Fruit fly (Drosophila melanogaster) S2 (cell line): Measurements from ENCODE around the gene Bub3.

Experiments
- CG8478 ChIP-seq: fragments of >200 bp; optimal IDR thresholded peaks from 2 replicates; lab custom pipeline; 2018
- CTCF ChIP-seq, 2 experiments: fragments of >200 bp; optimal IDR thresholded peaks; 2 replicates each; lab custom pipeline; 2018

Gene Bub3

dm6 chr3R:29704557-29704956 lies 29.3 kb upstream of the Bub3 start:
- TF ChIP-seq CTCF (optimal IDR thresholded peaks at IDR 0.05; lab: Kevin White, UChicago) (no peak), CG8478 (lab: Kevin White, UChicago) (no peak)

dm6 chr3R:29701739-29702138 lies 26.5 kb upstream of the Bub3 start:
- TF ChIP-seq CG8478 (lab: Kevin White, UChicago) (no peak), CTCF (optimal IDR thresholded peaks at IDR 0.05; lab: Kevin White, UChicago) (no peak)

- TF ChIP-seq CTCF (optimal IDR thresholded peaks at IDR 0.05; lab: Kevin White, UChicago) (no peak), CG8478 (lab: Kevin White, UChicago) (no peak)
Observed at dm6 chr3R:29699220-29699619, 24.0 kb upstream of the Bub3 start.

dm6 chr3R:29697841-29698240 lies 22.6 kb upstream of the Bub3 start:
- no peak for TF ChIP-seq CG8478 (lab: Kevin White, UChicago)
- no peak for TF ChIP-seq CTCF (optimal IDR thresholded peaks at IDR 0.05; lab: Kevin White, UChicago)

- no peak for TF ChIP-seq CG8478 (lab: Kevin White, UChicago)
- no peak for TF ChIP-seq CTCF (optimal IDR thresholded peaks at IDR 0.05; lab: Kevin White, UChicago)
Observed at dm6 chr3R:29696359-29696758, 21.1 kb upstream of the Bub3 start.

dm6 chr3R:29695744-29696143 lies 20.5 kb upstream of the Bub3 start:
- TF ChIP-seq CG8478 (lab: Kevin White, UChicago) (no peak), CTCF (optimal IDR thresholded peaks at IDR 0.05; lab: Kevin White, UChicago) (no peak)

- TF ChIP-seq CTCF (optimal IDR thresholded peaks at IDR 0.05; lab: Kevin White, UChicago) (no peak), CG8478 (lab: Kevin White, UChicago) (no peak)
Observed at dm6 chr3R:29692009-29692641, 16.9 kb upstream of the Bub3 start, which contains the start of gene dmrt99B. Gene dmrt99B, plus strand, starts transcription at chr3R:29692591.

- no peak for TF ChIP-seq CG8478 (lab: Kevin White, UChicago)
- TF ChIP-seq CTCF (optimal IDR thresholded peaks at IDR 0.05; lab: Kevin White, UChicago) = no peak
Observed at dm6 chr3R:29690960-29691527, 15.8 kb upstream of the Bub3 start.

- TF ChIP-seq CG8478 (lab: Kevin White, UChicago) (no peak), CTCF (optimal IDR thresholded peaks at IDR 0.05; lab: Kevin White, UChicago) (no peak)
Observed at dm6 chr3R:29690539-29690852, 15.3 kb upstream of the Bub3 start.

dm6 chr3R:29689833-29690538 lies 14.8 kb upstream of the Bub3 start:
- TF ChIP-seq CG8478 (lab: Kevin White, UChicago) = no peak
- TF ChIP-seq CTCF (optimal IDR thresholded peaks at IDR 0.05; lab: Kevin White, UChicago) = no peak

dm6 chr3R:29689211-29689610 lies 14.0 kb upstream of the Bub3 start, which contains the start of gene Obp99c:
Gene Obp99c, minus strand, starts transcription at chr3R:29689311.
- no peak for TF ChIP-seq CTCF (optimal IDR thresholded peaks at IDR 0.05; lab: Kevin White, UChicago)
- TF ChIP-seq CG8478 (lab: Kevin White, UChicago) = no peak

dm6 chr3R:29686698-29687097 lies 11.5 kb upstream of the Bub3 start:
- no peak for TF ChIP-seq CTCF (optimal IDR thresholded peaks at IDR 0.05; lab: Kevin White, UChicago)
- no peak for TF ChIP-seq CG8478 (lab: Kevin White, UChicago)

- TF ChIP-seq CTCF (optimal IDR thresholded peaks at IDR 0.05; lab: Kevin White, UChicago) (peak in 1 of 2 experiments; percentile 13), CG8478 (lab: Kevin White, UChicago) (no peak)
Observed at dm6 chr3R:29682152-29682600, 7.0 kb upstream of the Bub3 start, which contains the start of the genes CG7582 and Gycalpha99B. Gene CG7582, minus strand, starts transcription at chr3R:29682278. Gene Gycalpha99B, plus strand, starts transcription at chr3R:29682503.

dm6 chr3R:29681241-29681640 lies 6.0 kb upstream of the Bub3 start:
- no peak for TF ChIP-seq CG8478 (lab: Kevin White, UChicago)
- TF ChIP-seq CTCF (optimal IDR thresholded peaks at IDR 0.05; lab: Kevin White, UChicago) = no peak

dm6 chr3R:29672156-29672555 lies 3.1 kb downstream of the Bub3 start, which contains the start of gene ppk19:
Gene ppk19, plus strand, starts transcription at chr3R:29672456.
- TF ChIP-seq CG8478 (lab: Kevin White, UChicago) = no peak
- no peak for TF ChIP-seq CTCF (optimal IDR thresholded peaks at IDR 0.05; lab: Kevin White, UChicago)
